Worm (Caenorhabditis elegans) whole organism, L1 larva: ENCODE data around the gene T01B7.9.

Source experiments
- C04F5.9 ChIP-seq: sonication (generic microtip); optimal IDR thresholded peaks from 2 replicates; lab custom pipeline; 2016; ENCODE audit warnings: missing genetic modification characterization, missing compliant biosample characterization
- C16A3.4 ChIP-seq: fragments of 150-350 bp; optimal IDR thresholded peaks from 2 replicates; lab custom pipeline; 2014; ENCODE audit warnings: missing biosample characterization, missing genetic modification characterization
- C34B4.2 ChIP-seq: sonication (generic microtip); optimal IDR thresholded peaks from 2 replicates; lab custom pipeline; 2017; ENCODE audit warnings: mild to moderate bottlenecking, missing genetic modification characterization, missing compliant biosample characterization
- Y116A8C.19 ChIP-seq: sonication (generic microtip); optimal IDR thresholded peaks from 2 replicates; lab custom pipeline; 2016; ENCODE audit warnings: missing compliant biosample characterization, missing genetic modification characterization, borderline replicate concordance
- aha-1 ChIP-seq: fragments of 150-350 bp; optimal IDR thresholded peaks from 2 replicates; lab custom pipeline; 2014; ENCODE audit warnings: missing biosample characterization, missing genetic modification characterization
- aly-2 ChIP-seq: fragments of 150-350 bp; optimal IDR thresholded peaks from 2 replicates; lab custom pipeline; 2014; ENCODE audit warnings: missing biosample characterization, missing genetic modification characterization
- ama-1 ChIP-seq: fragments of 150-350 bp; optimal IDR thresholded peaks from 2 replicates; lab custom pipeline; 2014
- ceh-90 ChIP-seq: sonication (generic microtip); optimal IDR thresholded peaks from 2 replicates; lab custom pipeline; 2016; ENCODE audit warnings: missing genetic modification characterization, missing compliant biosample characterization
- dpl-1 ChIP-seq, 3 experiments: fragments of 150-350 bp in 2 of 3; sonication (generic microtip) in 1 of 3; optimal IDR thresholded peaks; 2 replicates each; lab custom pipeline; 2014 to 2017; ENCODE audit warnings: missing biosample characterization in 3 of 3, missing genetic modification characterization in 3 of 3, missing genetic modification reagents in 3 of 3
- dsc-1 ChIP-seq: sonication (generic microtip); optimal IDR thresholded peaks from 2 replicates; lab custom pipeline; 2016; ENCODE audit warnings: mild to moderate bottlenecking, missing genetic modification characterization, missing compliant biosample characterization
- efl-1 ChIP-seq, 4 experiments: fragments of 150-350 bp; optimal IDR thresholded peaks in 3 of 4; peaks in 1 of 4; 1 replicate in 1 of 4; 2 replicates in 3 of 4; lab custom pipeline; 2014; ENCODE audit warnings: missing biosample characterization in 2 of 4, missing genetic modification characterization in 2 of 4, missing genetic modification reagents in 2 of 4
- efl-3 ChIP-seq: fragments of 200-800 bp; sonication (Bioruptor generic); optimal IDR thresholded peaks from 2 replicates; lab custom pipeline; 2018; ENCODE audit warnings: mild to moderate bottlenecking, missing genetic modification characterization, missing compliant biosample characterization
- egl-13 ChIP-seq: sonication (generic microtip); optimal IDR thresholded peaks from 2 replicates; lab custom pipeline; 2016; ENCODE audit warnings: missing genotype, missing genetic modification reagents, missing genetic modification characterization, missing compliant biosample characterization
- egl-27 ChIP-seq, 2 experiments: fragments of 150-350 bp in 1 of 2; sonication (generic microtip); optimal IDR thresholded peaks; 3 replicates each; lab custom pipeline; 2017 to 2018; ENCODE audit warnings: missing biosample characterization in 2 of 2, missing genetic modification characterization in 2 of 2, missing genetic modification reagents in 2 of 2
- elt-2 ChIP-seq: sonication (generic microtip); optimal IDR thresholded peaks from 2 replicates; lab custom pipeline; 2016; ENCODE audit warnings: missing genetic modification characterization, mild to moderate bottlenecking, inconsistent platforms, missing compliant biosample characterization, missing genetic modification reagents
- elt-3 ChIP-seq, 6 experiments: fragments of 150-350 bp in 1 of 6; sonication (generic microtip); optimal IDR thresholded peaks; 2 replicates each; lab custom pipeline; 2017 to 2018; ENCODE audit warnings: missing biosample characterization in 6 of 6, missing genetic modification characterization in 6 of 6, inconsistent platforms in 1 of 6
- ets-5 ChIP-seq: fragments of 200-800 bp; sonication (Bioruptor generic); IDR thresholded peaks from 2 replicates; pipeline ENCODE4 v1.3.6; 2022; ENCODE audit warnings: missing genetic modification characterization, missing compliant biosample characterization
- fkh-4 ChIP-seq: sonication (generic microtip); optimal IDR thresholded peaks from 2 replicates; lab custom pipeline; 2016; ENCODE audit warnings: missing compliant biosample characterization, missing genetic modification characterization, borderline replicate concordance
- fkh-8 ChIP-seq: sonication (generic microtip); optimal IDR thresholded peaks from 2 replicates; lab custom pipeline; 2016; ENCODE audit warnings: mild to moderate bottlenecking, missing genetic modification characterization, missing compliant biosample characterization
- fos-1 ChIP-seq: fragments of 150-350 bp; optimal IDR thresholded peaks from 2 replicates; lab custom pipeline; 2014; ENCODE audit warnings: missing biosample characterization, missing genetic modification characterization
- grh-1 ChIP-seq: fragments of 200-800 bp; sonication (Bioruptor generic); IDR thresholded peaks from 2 replicates; pipeline ENCODE4 v1.3.6; 2022; ENCODE audit warnings: missing genetic modification reagents, missing genetic modification characterization, missing compliant biosample characterization
- hlh-17 ChIP-seq: fragments of 200-800 bp; sonication (Bioruptor generic); optimal IDR thresholded peaks from 2 replicates; lab custom pipeline; 2018; ENCODE audit warnings: missing genetic modification characterization, mild to moderate bottlenecking, missing compliant biosample characterization, moderate library complexity, borderline replicate concordance
- irx-1 ChIP-seq: sonication (generic microtip); optimal IDR thresholded peaks from 2 replicates; lab custom pipeline; 2016; ENCODE audit warnings: missing genetic modification characterization, missing compliant biosample characterization
- jun-1 ChIP-seq: fragments of 150-350 bp; optimal IDR thresholded peaks from 2 replicates; lab custom pipeline; 2014; ENCODE audit warnings: missing biosample characterization, missing genetic modification reagents, missing genetic modification characterization
- lin-14 ChIP-seq: fragments of 200-800 bp; sonication (Bioruptor generic); optimal IDR thresholded peaks from 2 replicates; lab custom pipeline; 2018; ENCODE audit warnings: mild to moderate bottlenecking, missing genetic modification characterization, moderate library complexity, missing compliant biosample characterization
- lin-35 ChIP-seq, 2 experiments: fragments of 150-350 bp; optimal IDR thresholded peaks; 2 replicates each; lab custom pipeline; 2014; ENCODE audit warnings: missing biosample characterization in 2 of 2, missing genetic modification characterization in 2 of 2, missing genetic modification reagents in 2 of 2
- lin-39 ChIP-seq: fragments of 150-350 bp; optimal IDR thresholded peaks from 2 replicates; lab custom pipeline; 2014; ENCODE audit warnings: missing biosample characterization, missing genetic modification reagents, missing genetic modification characterization
- lir-3 ChIP-seq: sonication (generic microtip); optimal IDR thresholded peaks from 2 replicates; lab custom pipeline; 2016; ENCODE audit warnings: mild to moderate bottlenecking, missing genetic modification characterization, moderate library complexity, missing compliant biosample characterization; ENCODE audit not compliant: poor library complexity
- lsy-2 ChIP-seq, 2 experiments: fragments of 150-350 bp; optimal IDR thresholded peaks; 2 replicates each; lab custom pipeline; 2014; ENCODE audit warnings: missing biosample characterization in 2 of 2, missing genetic modification characterization in 2 of 2
- mdl-1 ChIP-seq, 2 experiments: fragments of 150-350 bp; optimal IDR thresholded peaks; 2 replicates each; lab custom pipeline; 2014 to 2017; ENCODE audit warnings: missing biosample characterization in 2 of 2, missing genetic modification characterization in 2 of 2, inconsistent platforms in 1 of 2
- nhr-12 ChIP-seq: sonication (generic microtip); optimal IDR thresholded peaks from 2 replicates; lab custom pipeline; 2017; ENCODE audit warnings: missing biosample characterization, missing genetic modification characterization
- nhr-19 ChIP-seq: fragments of 200-800 bp; sonication (Bioruptor generic); conservative IDR thresholded peaks from 2 replicates; pipeline ENCODE4 v1.3.6; 2022; ENCODE audit warnings: missing genetic modification characterization, missing compliant biosample characterization
- nhr-237 ChIP-seq: fragments of 150-350 bp; optimal IDR thresholded peaks from 2 replicates; lab custom pipeline; 2014; ENCODE audit warnings: missing biosample characterization, missing genetic modification characterization
- nhr-28 ChIP-seq: fragments of 150-350 bp; optimal IDR thresholded peaks from 2 replicates; lab custom pipeline; 2014; ENCODE audit warnings: missing biosample characterization, missing genetic modification characterization
- nhr-47 ChIP-seq: sonication (generic microtip); optimal IDR thresholded peaks from 2 replicates; lab custom pipeline; 2016; ENCODE audit warnings: mild to moderate bottlenecking, missing genetic modification characterization, moderate library complexity, missing compliant biosample characterization
- nhr-71 ChIP-seq: sonication (generic microtip); optimal IDR thresholded peaks from 2 replicates; lab custom pipeline; 2016; ENCODE audit warnings: mild to moderate bottlenecking, missing genetic modification characterization, moderate library complexity, missing compliant biosample characterization
- nhr-77 ChIP-seq: fragments of 150-350 bp; optimal IDR thresholded peaks from 2 replicates; lab custom pipeline; 2014; ENCODE audit warnings: missing biosample characterization, missing genetic modification characterization
- nhr-84 ChIP-seq: sonication (generic microtip); optimal IDR thresholded peaks from 2 replicates; lab custom pipeline; 2017; ENCODE audit warnings: missing biosample characterization, missing genetic modification characterization
- pax-3 ChIP-seq: fragments of 200-800 bp; sonication (Bioruptor generic); optimal IDR thresholded peaks from 2 replicates; lab custom pipeline; 2018; ENCODE audit warnings: mild to moderate bottlenecking, missing genetic modification characterization, moderate library complexity, missing compliant biosample characterization
- pqm-1 ChIP-seq: sonication (generic microtip); optimal IDR thresholded peaks from 3 replicates; lab custom pipeline; 2017; ENCODE audit warnings: missing biosample characterization, missing genetic modification characterization
- rnt-1 ChIP-seq: sonication (generic microtip); optimal IDR thresholded peaks from 2 replicates; lab custom pipeline; 2016; ENCODE audit warnings: mild to moderate bottlenecking, missing genetic modification characterization, moderate library complexity, missing compliant biosample characterization
- skn-1 ChIP-seq: fragments of 150-350 bp; optimal IDR thresholded peaks from 2 replicates; lab custom pipeline; 2014; ENCODE audit warnings: missing biosample characterization, missing genetic modification characterization
- snu-23 ChIP-seq: sonication (generic microtip); optimal IDR thresholded peaks from 2 replicates; lab custom pipeline; 2016; ENCODE audit warnings: missing genetic modification characterization, missing compliant biosample characterization
- sup-37 ChIP-seq: fragments of 200-800 bp; sonication (Bioruptor generic); optimal IDR thresholded peaks from 2 replicates; lab custom pipeline; 2018; ENCODE audit warnings: mild to moderate bottlenecking, missing genetic modification characterization, missing compliant biosample characterization
- tbx-2 ChIP-seq: sonication (generic microtip); optimal IDR thresholded peaks from 2 replicates; lab custom pipeline; 2016; ENCODE audit warnings: missing genetic modification characterization, missing compliant biosample characterization
- unc-62 ChIP-seq: fragments of 150-350 bp; optimal IDR thresholded peaks from 2 replicates; lab custom pipeline; 2014; ENCODE audit warnings: missing biosample characterization, missing genetic modification reagents, missing genetic modification characterization
- unc-98 ChIP-seq: fragments of 200-800 bp; sonication (Bioruptor generic); IDR thresholded peaks from 2 replicates; pipeline ENCODE4 v1.3.6; 2022; ENCODE audit warnings: missing genetic modification characterization, missing compliant biosample characterization
- xbp-1 ChIP-seq: sonication (generic microtip); optimal IDR thresholded peaks from 2 replicates; lab custom pipeline; 2016; ENCODE audit warnings: missing genetic modification characterization, missing compliant biosample characterization
- zip-4 ChIP-seq: fragments of 200-800 bp; sonication (Bioruptor generic); optimal IDR thresholded peaks from 2 replicates; lab custom pipeline; 2018; ENCODE audit warnings: mild to moderate bottlenecking, missing genetic modification characterization, moderate library complexity, missing compliant biosample characterization
- ztf-11 ChIP-seq, 2 experiments: sonication (generic microtip); optimal IDR thresholded peaks; 2 replicates each; lab custom pipeline; 2016 to 2017; ENCODE audit warnings: missing genetic modification characterization in 2 of 2, missing biosample characterization in 1 of 2, missing compliant biosample characterization in 1 of 2
- ztf-4 ChIP-seq: fragments of 150-350 bp; optimal IDR thresholded peaks from 2 replicates; lab custom pipeline; 2014; ENCODE audit warnings: missing biosample characterization, missing genetic modification characterization

Gene T01B7.9

DNA sequence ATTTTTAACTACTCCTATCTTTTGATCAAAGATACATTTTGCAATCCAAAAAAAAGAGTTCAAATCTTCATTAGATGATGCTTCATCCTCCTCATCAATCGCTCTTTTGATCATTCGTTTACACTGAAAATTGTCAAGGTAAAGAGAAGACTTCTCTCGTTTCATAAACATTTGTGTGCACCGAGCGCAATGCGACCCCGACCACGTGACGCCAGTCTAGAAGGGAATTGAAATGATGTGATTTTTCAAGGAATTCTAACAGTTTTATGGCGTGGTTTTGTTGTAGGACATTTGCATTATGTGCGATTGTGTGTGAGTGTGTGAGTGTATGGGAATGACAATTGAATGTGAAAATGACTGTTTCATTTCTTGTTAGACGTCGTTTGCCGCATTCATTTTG is 14.7 kb upstream of the T01B7.9 start (continued):
- TF ChIP-seq efl-3 (GFP tag; lab: Kevin White, UChicago), result no peak
- TF ChIP-seq pax-3 (tag; lab: Kevin White, UChicago), result no peak
- no peak for TF ChIP-seq egl-27 (tag; optimal IDR thresholded peaks at IDR 0.05; lab: Kevin White, UChicago)
- no peak for TF ChIP-seq unc-62 (GFP tag; lab: Kevin White, UChicago)
- peak; percentile 75 for TF ChIP-seq rnt-1 (tag; lab: Kevin White, UChicago)
- TF ChIP-seq dpl-1 (GFP tag; optimal IDR thresholded peaks at IDR 0.05; lab: Kevin White, UChicago), result peak in 2 of 3 experiments; percentile 8 to 16
- TF ChIP-seq nhr-237 (tag; lab: Kevin White, UChicago), result no peak
- TF ChIP-seq hlh-17, result no peak
- no peak for TF ChIP-seq nhr-12 (tag; lab: Kevin White, UChicago)
- TF ChIP-seq C16A3.4 (tag; lab: Kevin White, UChicago), result no peak
- TF ChIP-seq grh-1, result no peak
- TF ChIP-seq ztf-4, result peak; percentile 8
- no peak for TF ChIP-seq egl-13
- TF ChIP-seq Y116A8C.19, result no peak
- no peak for TF ChIP-seq nhr-77 (tag; lab: Kevin White, UChicago)
- TF ChIP-seq C04F5.9 (tag; lab: Kevin White, UChicago), result no peak
- peak; percentile 3 for TF ChIP-seq elt-2
- peak; percentile 7 for TF ChIP-seq irx-1 (tag; lab: Kevin White, UChicago)
- no peak for TF ChIP-seq ceh-90
- no peak for TF ChIP-seq zip-4 (GFP tag; lab: Kevin White, UChicago)
- TF ChIP-seq lin-14, result peak; percentile 74
- no peak for TF ChIP-seq elt-3 (tag; optimal IDR thresholded peaks at IDR 0.05; lab: Kevin White, UChicago)
- no peak for TF ChIP-seq C34B4.2 (tag; lab: Kevin White, UChicago)
- no peak for TF ChIP-seq skn-1
- TF ChIP-seq dsc-1 (tag; lab: Kevin White, UChicago), result no peak
- TF ChIP-seq ama-1 (lab: Kevin White, UChicago), result no peak
- TF ChIP-seq mdl-1 (tag; optimal IDR thresholded peaks at IDR 0.05; lab: Kevin White, UChicago), result peak in 1 of 2 experiments; percentile 86
- no peak for TF ChIP-seq lin-39 (tag; lab: Kevin White, UChicago)
- no peak for TF ChIP-seq unc-98 (GFP tag; lab: Robert Waterston, UW)
- TF ChIP-seq xbp-1, result peak; percentile 2
- no peak for TF ChIP-seq fos-1 (tag; lab: Kevin White, UChicago)
- TF ChIP-seq ztf-11 (tag; optimal IDR thresholded peaks at IDR 0.05; lab: Kevin White, UChicago), result no peak
- TF ChIP-seq nhr-47 (tag; lab: Kevin White, UChicago), result peak; percentile 2
- TF ChIP-seq fkh-4 (tag; lab: Kevin White, UChicago), result no peak
- no peak for TF ChIP-seq nhr-84 (tag; lab: Kevin White, UChicago)
- TF ChIP-seq lir-3 (tag; lab: Kevin White, UChicago), result peak; percentile 48
- no peak for TF ChIP-seq sup-37
- peak; percentile 79 for TF ChIP-seq nhr-71 (tag; lab: Kevin White, UChicago)
- TF ChIP-seq nhr-28, result no peak
- peak; percentile 72 for TF ChIP-seq nhr-19 (GFP tag; lab: Robert Waterston, UW)
- TF ChIP-seq aha-1 (tag; lab: Kevin White, UChicago), result no peak

DNA sequence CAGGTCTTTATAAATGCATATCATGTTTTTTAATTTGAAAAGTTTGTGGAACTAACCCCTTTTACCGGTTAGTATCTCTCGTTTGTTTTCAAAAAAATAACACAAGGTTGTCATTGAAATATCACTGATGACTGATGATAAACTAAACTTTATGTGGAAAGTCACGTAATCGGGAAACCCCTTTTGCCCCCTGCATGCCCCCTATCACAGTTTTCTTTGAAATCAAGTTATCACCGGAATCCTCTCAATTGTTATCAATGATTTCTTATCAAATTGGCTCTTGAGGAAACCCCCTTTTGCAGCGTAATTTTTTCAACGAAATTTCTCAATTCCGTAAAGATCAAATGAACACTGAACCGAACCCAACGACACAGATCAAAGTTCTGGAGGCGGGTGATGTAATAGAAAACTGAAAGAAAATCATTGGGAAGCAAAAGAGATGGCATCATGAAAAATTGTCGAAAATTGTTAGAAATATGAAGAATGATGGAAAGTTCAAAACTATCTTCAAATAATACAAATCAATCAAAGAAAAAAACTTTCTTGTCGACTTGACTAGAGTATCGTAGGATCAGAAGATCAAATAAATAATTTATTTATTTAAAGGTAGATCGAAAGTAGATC is 13.8 kb upstream of the T01B7.9 start:
- peak; percentile 80 for TF ChIP-seq lin-14
- no peak for TF ChIP-seq aly-2
- TF ChIP-seq nhr-19 (GFP tag; lab: Robert Waterston, UW), result peak; percentile 77
- peak; percentile 63 for TF ChIP-seq pqm-1
- TF ChIP-seq lin-35 (GFP tag; optimal IDR thresholded peaks at IDR 0.05; lab: Kevin White, UChicago), result peak in 1 of 2 experiments; percentile 40
- no peak for TF ChIP-seq nhr-28
- peak in 1 of 2 experiments; percentile 15 for TF ChIP-seq efl-1 (optimal IDR thresholded peaks at IDR 0.05; lab: Kevin White, UChicago)
- TF ChIP-seq efl-1 (GFP tag; optimal IDR thresholded peaks at IDR 0.05 in 1 of 2; lab: Kevin White, UChicago), result peak in 1 of 2 experiments; percentile 89
- peak; percentile 76 for TF ChIP-seq grh-1
- peak; percentile 65 for TF ChIP-seq tbx-2
- TF ChIP-seq egl-27 (tag; optimal IDR thresholded peaks at IDR 0.05; lab: Kevin White, UChicago), result peak in 1 of 2 experiments; percentile 19
- peak; percentile 83 for TF ChIP-seq nhr-71 (tag; lab: Kevin White, UChicago)
- TF ChIP-seq ets-5, result no peak
- no peak for TF ChIP-seq jun-1
- no peak for TF ChIP-seq fkh-8 (tag; lab: Kevin White, UChicago)
- peak; percentile 5 for TF ChIP-seq lsy-2 (tag; optimal IDR thresholded peaks at IDR 0.05; lab: Kevin White, UChicago)
- peak; percentile 46 for TF ChIP-seq aha-1 (tag; lab: Kevin White, UChicago)
- peak; percentile 70 for TF ChIP-seq snu-23
- peak; percentile 14 for TF ChIP-seq C16A3.4 (tag; lab: Kevin White, UChicago)
